Fruit fly (Drosophila melanogaster): ENCODE results near the gene TfIIA-L.

The TfIIA-L gene

dm6 chr3R:27288202-27289135 lies 37.6 kb downstream of the TfIIA-L start, which contains the start of the genes bigmax and Hmu (continued):
- no peak for TF ChIP-seq btn (GFP tag; optimal IDR thresholded peaks at IDR 0.05)
- no peak for TF ChIP-seq Dip2 (GFP tag; IDR thresholded peaks at IDR 0.05)
- peak; percentile 92 for TF ChIP-seq Dbx (GFP tag; IDR thresholded peaks at IDR 0.05)
- TF ChIP-seq nerfin-2 (GFP tag; IDR thresholded peaks at IDR 0.05; ENCODE audit: partially characterized antibody), result peak; percentile 76
- TF ChIP-seq maf-S (GFP tag; optimal IDR thresholded peaks at IDR 0.05), result peak; percentile 84
- peak; percentile 45 for TF ChIP-seq CG17912 (GFP tag; optimal IDR thresholded peaks at IDR 0.05)
- peak; percentile 94 for TF ChIP-seq YL-1 (GFP tag; optimal IDR thresholded peaks at IDR 0.05)
- peak; percentile 67 for TF ChIP-seq CG12071 (GFP tag; optimal IDR thresholded peaks at IDR 0.05)
- peak; percentile 70 for TF ChIP-seq CG30020 (tag; optimal IDR thresholded peaks at IDR 0.05)
- peak; percentile 87 for TF ChIP-seq amos (GFP tag; IDR thresholded peaks at IDR 0.05; ENCODE audit: partially characterized antibody)
- peak; percentile 78 for TF ChIP-seq E2f1 (GFP tag; IDR thresholded peaks at IDR 0.05)
- TF ChIP-seq peb (GFP tag; IDR thresholded peaks at IDR 0.05), result peak; percentile 24; the same call in 1 of the 2 replicates
- peak; percentile 97 for TF ChIP-seq row (GFP tag; IDR thresholded peaks at IDR 0.05)
- TF ChIP-seq CG31441 (GFP tag; IDR thresholded peaks at IDR 0.05), result peak; percentile 67
- TF ChIP-seq Doc3 (GFP tag; IDR thresholded peaks at IDR 0.05; ENCODE audit: partially characterized antibody), result peak; percentile 95
- no peak for TF ChIP-seq CG10274 (GFP tag; optimal IDR thresholded peaks at IDR 0.05)
- TF ChIP-seq CG11560 (tag; IDR thresholded peaks at IDR 0.05), result peak; percentile 67; the same call in 2 of the 3 replicates
- no peak; the same call in 1 of the 2 replicates for TF ChIP-seq CG5953 (GFP tag; IDR thresholded peaks at IDR 0.05)
- no peak for TF ChIP-seq Lpt (GFP tag; optimal IDR thresholded peaks at IDR 0.05)
- peak; percentile 91 for TF ChIP-seq CG12391 (tag; optimal IDR thresholded peaks at IDR 0.05)
- peak; percentile 85 for TF ChIP-seq Dip3 (GFP tag; optimal IDR thresholded peaks at IDR 0.05)
- peak; percentile 49 for TF ChIP-seq CG17802 (tag; optimal IDR thresholded peaks at IDR 0.05)
- peak; percentile 75 for TF ChIP-seq CG10462 (GFP tag; optimal IDR thresholded peaks at IDR 0.05)
- TF ChIP-seq CG1233 (GFP tag; optimal IDR thresholded peaks at IDR 0.05), result peak; percentile 39
- peak in 1 of 2 experiments; percentile 60 for TF ChIP-seq crp (GFP tag; optimal IDR thresholded peaks at IDR 0.05)
- TF ChIP-seq D (optimal IDR thresholded peaks at IDR 0.05), result no peak
- TF ChIP-seq D (GFP tag; optimal IDR thresholded peaks at IDR 0.05), result peak; percentile 53
- peak; percentile 86 for TF ChIP-seq Opbp (GFP tag; IDR thresholded peaks at IDR 0.05; ENCODE audit: partially characterized antibody)
- TF ChIP-seq HLH54F (GFP tag; optimal IDR thresholded peaks at IDR 0.05), result peak; percentile 87
- peak; percentile 90 for TF ChIP-seq ranshi (GFP tag; IDR thresholded peaks at IDR 0.05)
- peak; percentile 22; the same call in 1 of the 2 replicates for TF ChIP-seq CG17612 (GFP tag; IDR thresholded peaks at IDR 0.05)
- TF ChIP-seq danr (GFP tag; IDR thresholded peaks at IDR 0.05), result peak; percentile 48; the same call in 1 of the 2 replicates
- TF ChIP-seq CG4707 (GFP tag; optimal IDR thresholded peaks at IDR 0.05), result no peak
- TF ChIP-seq CG10979 (tag; optimal IDR thresholded peaks at IDR 0.05), result peak; percentile 69
- no peak for TF ChIP-seq org-1 (GFP tag; optimal IDR thresholded peaks at IDR 0.05)
- peak; percentile 20 for TF ChIP-seq CG3065 (GFP tag; optimal IDR thresholded peaks at IDR 0.05)
- TF ChIP-seq Fer2 (tag; optimal IDR thresholded peaks at IDR 0.05), result peak; percentile 71
- peak; percentile 31 for TF ChIP-seq CG11398 (GFP tag; optimal IDR thresholded peaks at IDR 0.05)
- TF ChIP-seq CG15479 (GFP tag; optimal IDR thresholded peaks at IDR 0.05), result no peak
- TF ChIP-seq Ssrp (tag; optimal IDR thresholded peaks at IDR 0.05), result peak; percentile 70
- TF ChIP-seq BtbVII (GFP tag; optimal IDR thresholded peaks at IDR 0.05), result peak; percentile 27
- peak; percentile 92 to 93 for TF ChIP-seq dpn (GFP tag; optimal IDR thresholded peaks at IDR 0.05)
- peak; percentile 26 to 78 for TF ChIP-seq bsh (GFP tag; optimal IDR thresholded peaks at IDR 0.05)
- peak; percentile 14 for TF ChIP-seq run (tag; optimal IDR thresholded peaks at IDR 0.05)
- TF ChIP-seq CG15011 (GFP tag; optimal IDR thresholded peaks at IDR 0.05), result peak; percentile 6
- peak; percentile 90 for TF ChIP-seq CG13894 (tag; optimal IDR thresholded peaks at IDR 0.05)
- TF ChIP-seq CG2120 (GFP tag; optimal IDR thresholded peaks at IDR 0.05), result peak; percentile 95
- peak; percentile 53 for TF ChIP-seq ro (GFP tag; IDR thresholded peaks at IDR 0.05)

Measured in whole organism, embryonic.